Fruit fly (Drosophila melanogaster) whole organism, wandering third instar larva: ENCODE results near the gene CG42709.

ENCODE experiments used
- Hr83 ChIP-seq: fragments of 200-300 bp; sonication (Bioruptor generic); optimal IDR thresholded peaks from 2 replicates; lab custom pipeline; 2016; ENCODE audit warnings: missing biosample characterization, mild to moderate bottlenecking, missing genetic modification characterization, moderate library complexity; ENCODE audit not compliant: poor library complexity, severe bottlenecking
- OdsH ChIP-seq: fragments of 200-800 bp; sonication (Bioruptor generic); optimal IDR thresholded peaks from 2 replicates; lab custom pipeline; 2016; ENCODE audit warnings: missing biosample characterization, mild to moderate bottlenecking, missing genetic modification characterization
- fru ChIP-seq: fragments of 200-800 bp; sonication (Bioruptor generic); optimal IDR thresholded peaks from 3 replicates; lab custom pipeline; 2016; ENCODE audit warnings: missing biosample characterization, mild to moderate bottlenecking, missing genetic modification characterization
- usp ChIP-seq: fragments of >200 bp; optimal IDR thresholded peaks from 2 replicates; lab custom pipeline; 2017; ENCODE audit warnings: missing biosample characterization, missing genetic modification characterization

dm6 chr3L:12741608-12742007 lies 48.4 kb upstream of the CG42709 start, which contains the start of gene CG32112:
- no peak for TF ChIP-seq fru (GFP tag; lab: Kevin White, UChicago)
- no peak for TF ChIP-seq usp
- peak; percentile 13 for TF ChIP-seq OdsH (GFP tag; lab: Kevin White, UChicago)
- TF ChIP-seq Hr83: no peak
